Fruit fly (Drosophila melanogaster): Measurements from ENCODE around the gene CG45690.

- TF ChIP-seq Myc (optimal IDR thresholded peaks at IDR 0.05) (no peak), OdsH (GFP tag; optimal IDR thresholded peaks at IDR 0.05) (no peak), Abd-B (GFP tag; optimal IDR thresholded peaks at IDR 0.05) (no peak), CG32264 (GFP tag; optimal IDR thresholded peaks at IDR 0.05) (no peak)
Observed at dm6 chr2L:10684309-10684708, 26.2 kb downstream of the CG45690 start, which contains the start of gene CG7299.
